Worm (Caenorhabditis elegans): ENCODE data around the gene zfp-2.

DNA sequence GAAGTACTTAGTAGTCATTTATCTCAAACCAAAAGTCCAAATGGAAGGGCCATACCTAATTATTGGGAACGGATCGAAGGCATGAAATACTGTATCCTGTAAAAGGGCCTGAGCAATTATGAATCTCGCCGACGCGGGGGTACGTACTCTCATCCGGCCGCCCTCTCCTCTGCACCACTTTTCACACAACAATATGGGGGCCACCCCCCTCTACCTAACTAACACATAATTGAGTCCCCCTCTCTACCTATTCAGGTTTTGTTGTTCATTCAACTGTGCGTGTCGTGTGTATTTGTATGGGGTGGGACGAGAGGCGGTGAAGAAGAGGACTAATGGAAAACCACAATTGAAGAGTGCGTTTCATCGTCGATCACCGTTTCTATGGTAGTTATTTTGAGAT is 17.0 kb downstream of the zfp-2 start:
- TF ChIP-seq nhr-76 (tag; optimal IDR thresholded peaks at IDR 0.05) (no peak), lin-13 (GFP tag; optimal IDR thresholded peaks at IDR 0.05) (no peak), pqm-1 (tag; optimal IDR thresholded peaks at IDR 0.05) (no peak), jun-1 (tag; optimal IDR thresholded peaks at IDR 0.05) (no peak), ceh-8 (GFP tag; optimal IDR thresholded peaks at IDR 0.05) (no peak), unc-62 (GFP tag; optimal IDR thresholded peaks at IDR 0.05) (no peak), unc-98 (GFP tag; IDR thresholded peaks at IDR 0.05) (no peak), elt-2 (tag; optimal IDR thresholded peaks at IDR 0.05) (no peak), ama-1 (optimal IDR thresholded peaks at IDR 0.05) (no peak), unc-30 (tag; optimal IDR thresholded peaks at IDR 0.05) (no peak), snpc-4 (tag; optimal IDR thresholded peaks at IDR 0.05) (no peak), nhr-28 (tag; optimal IDR thresholded peaks at IDR 0.05) (no peak), ztf-11 (tag; optimal IDR thresholded peaks at IDR 0.05) (no peak)

Measured in whole organism, L1 larva.